Worm (Caenorhabditis elegans) whole organism, L1 larva: ENCODE data around the gene nhr-258.
A peak's percentile ranks its signal among the peaks of the same experiment; 100 is the strongest.

Source experiments
- C34B4.2 ChIP-seq: sonication (generic microtip); optimal IDR thresholded peaks from 2 replicates; lab custom pipeline; 2017; ENCODE audit warnings: mild to moderate bottlenecking, missing genetic modification characterization, missing compliant biosample characterization
- F16B12.6 ChIP-seq: fragments of 150-350 bp; optimal IDR thresholded peaks from 2 replicates; lab custom pipeline; 2014; ENCODE audit warnings: missing biosample characterization, missing genetic modification characterization
- alr-1 ChIP-seq: fragments of 200-800 bp; sonication (Bioruptor generic); optimal IDR thresholded peaks from 2 replicates; lab custom pipeline; 2018; ENCODE audit warnings: borderline replicate concordance, mild to moderate bottlenecking, missing genetic modification characterization, missing compliant biosample characterization
- aly-2 ChIP-seq: fragments of 150-350 bp; optimal IDR thresholded peaks from 2 replicates; lab custom pipeline; 2014; ENCODE audit warnings: missing biosample characterization, missing genetic modification characterization
- blmp-1 ChIP-seq: fragments of 150-350 bp; optimal IDR thresholded peaks from 2 replicates; lab custom pipeline; 2014; ENCODE audit warnings: missing biosample characterization, missing genetic modification characterization
- ceh-63 ChIP-seq: fragments of 200-800 bp; sonication (Bioruptor generic); optimal IDR thresholded peaks from 2 replicates; lab custom pipeline; 2018; ENCODE audit warnings: mild to moderate bottlenecking, missing genetic modification characterization, missing compliant biosample characterization
- ceh-82 ChIP-seq, 3 experiments: fragments of 150-350 bp in 1 of 3; sonication (generic microtip) in 2 of 3; optimal IDR thresholded peaks; 2 replicates each; lab custom pipeline; 2014 to 2017; ENCODE audit warnings: missing biosample characterization in 3 of 3, missing genetic modification characterization in 3 of 3
- ceh-88 ChIP-seq: fragments of 200-800 bp; sonication (Bioruptor generic); IDR thresholded peaks from 2 replicates; pipeline ENCODE4 v1.3.6; 2022; ENCODE audit warnings: missing genetic modification characterization, missing compliant biosample characterization
- ceh-90 ChIP-seq: sonication (generic microtip); optimal IDR thresholded peaks from 2 replicates; lab custom pipeline; 2016; ENCODE audit warnings: missing genetic modification characterization, missing compliant biosample characterization
- dpl-1 ChIP-seq, 3 experiments: fragments of 150-350 bp in 2 of 3; sonication (generic microtip) in 1 of 3; optimal IDR thresholded peaks; 2 replicates each; lab custom pipeline; 2014 to 2017; ENCODE audit warnings: missing biosample characterization in 3 of 3, missing genetic modification characterization in 3 of 3, missing genetic modification reagents in 3 of 3
- efl-1 ChIP-seq, 4 experiments: fragments of 150-350 bp; optimal IDR thresholded peaks in 3 of 4; peaks in 1 of 4; 1 replicate in 1 of 4; 2 replicates in 3 of 4; lab custom pipeline; 2014; ENCODE audit warnings: missing biosample characterization in 2 of 4, missing genetic modification characterization in 2 of 4, missing genetic modification reagents in 2 of 4
- efl-3 ChIP-seq: fragments of 200-800 bp; sonication (Bioruptor generic); optimal IDR thresholded peaks from 2 replicates; lab custom pipeline; 2018; ENCODE audit warnings: mild to moderate bottlenecking, missing genetic modification characterization, missing compliant biosample characterization
- egl-13 ChIP-seq: sonication (generic microtip); optimal IDR thresholded peaks from 2 replicates; lab custom pipeline; 2016; ENCODE audit warnings: missing genotype, missing genetic modification reagents, missing genetic modification characterization, missing compliant biosample characterization
- egl-27 ChIP-seq, 2 experiments: fragments of 150-350 bp in 1 of 2; sonication (generic microtip); optimal IDR thresholded peaks; 3 replicates each; lab custom pipeline; 2017 to 2018; ENCODE audit warnings: missing biosample characterization in 2 of 2, missing genetic modification characterization in 2 of 2, missing genetic modification reagents in 2 of 2
- elt-3 ChIP-seq, 6 experiments: fragments of 150-350 bp in 1 of 6; sonication (generic microtip); optimal IDR thresholded peaks; 2 replicates each; lab custom pipeline; 2017 to 2018; ENCODE audit warnings: missing biosample characterization in 6 of 6, missing genetic modification characterization in 6 of 6, inconsistent platforms in 1 of 6
- fkh-8 ChIP-seq: sonication (generic microtip); optimal IDR thresholded peaks from 2 replicates; lab custom pipeline; 2016; ENCODE audit warnings: mild to moderate bottlenecking, missing genetic modification characterization, missing compliant biosample characterization
- grh-1 ChIP-seq: fragments of 200-800 bp; sonication (Bioruptor generic); IDR thresholded peaks from 2 replicates; pipeline ENCODE4 v1.3.6; 2022; ENCODE audit warnings: missing genetic modification reagents, missing genetic modification characterization, missing compliant biosample characterization
- hlh-17 ChIP-seq: fragments of 200-800 bp; sonication (Bioruptor generic); optimal IDR thresholded peaks from 2 replicates; lab custom pipeline; 2018; ENCODE audit warnings: missing genetic modification characterization, mild to moderate bottlenecking, missing compliant biosample characterization, moderate library complexity, borderline replicate concordance
- hpl-2 ChIP-seq: fragments of 150-350 bp; optimal IDR thresholded peaks from 2 replicates; lab custom pipeline; 2014; ENCODE audit warnings: missing biosample characterization, missing genetic modification reagents, missing genetic modification characterization
- jun-1 ChIP-seq: fragments of 150-350 bp; optimal IDR thresholded peaks from 2 replicates; lab custom pipeline; 2014; ENCODE audit warnings: missing biosample characterization, missing genetic modification reagents, missing genetic modification characterization
- lin-13 ChIP-seq: fragments of 150-350 bp; optimal IDR thresholded peaks from 2 replicates; lab custom pipeline; 2014; ENCODE audit warnings: missing biosample characterization, missing genetic modification reagents, missing genetic modification characterization
- lin-14 ChIP-seq: fragments of 200-800 bp; sonication (Bioruptor generic); optimal IDR thresholded peaks from 2 replicates; lab custom pipeline; 2018; ENCODE audit warnings: mild to moderate bottlenecking, missing genetic modification characterization, moderate library complexity, missing compliant biosample characterization
- lin-15B ChIP-seq: fragments of 150-350 bp; sonication (generic microtip); optimal IDR thresholded peaks from 3 replicates; lab custom pipeline; 2014; ENCODE audit warnings: missing biosample characterization, missing genetic modification characterization
- lin-35 ChIP-seq, 2 experiments: fragments of 150-350 bp; optimal IDR thresholded peaks; 2 replicates each; lab custom pipeline; 2014; ENCODE audit warnings: missing biosample characterization in 2 of 2, missing genetic modification characterization in 2 of 2, missing genetic modification reagents in 2 of 2
- lsy-2 ChIP-seq, 2 experiments: fragments of 150-350 bp; optimal IDR thresholded peaks; 2 replicates each; lab custom pipeline; 2014; ENCODE audit warnings: missing biosample characterization in 2 of 2, missing genetic modification characterization in 2 of 2
- mab-9 ChIP-seq: fragments of 200-800 bp; sonication (Bioruptor generic); IDR thresholded peaks from 2 replicates; pipeline ENCODE4 v1.3.6; 2022; ENCODE audit warnings: missing genetic modification reagents, missing genetic modification characterization, missing compliant biosample characterization
- mdl-1 ChIP-seq, 2 experiments: fragments of 150-350 bp; optimal IDR thresholded peaks; 2 replicates each; lab custom pipeline; 2014 to 2017; ENCODE audit warnings: missing biosample characterization in 2 of 2, missing genetic modification characterization in 2 of 2, inconsistent platforms in 1 of 2
- mep-1 ChIP-seq: fragments of 150-350 bp; optimal IDR thresholded peaks from 2 replicates; lab custom pipeline; 2014; ENCODE audit warnings: missing biosample characterization, missing genetic modification characterization
- nhr-11 ChIP-seq: fragments of 150-350 bp; optimal IDR thresholded peaks from 2 replicates; lab custom pipeline; 2014; ENCODE audit warnings: missing biosample characterization, missing genetic modification characterization
- nhr-19 ChIP-seq: fragments of 200-800 bp; sonication (Bioruptor generic); conservative IDR thresholded peaks from 2 replicates; pipeline ENCODE4 v1.3.6; 2022; ENCODE audit warnings: missing genetic modification characterization, missing compliant biosample characterization
- nhr-20 ChIP-seq: sonication (generic microtip); optimal IDR thresholded peaks from 2 replicates; lab custom pipeline; 2016; ENCODE audit warnings: mild to moderate bottlenecking, missing genetic modification characterization, missing compliant biosample characterization
- nhr-71 ChIP-seq: sonication (generic microtip); optimal IDR thresholded peaks from 2 replicates; lab custom pipeline; 2016; ENCODE audit warnings: mild to moderate bottlenecking, missing genetic modification characterization, moderate library complexity, missing compliant biosample characterization
- nhr-77 ChIP-seq: fragments of 150-350 bp; optimal IDR thresholded peaks from 2 replicates; lab custom pipeline; 2014; ENCODE audit warnings: missing biosample characterization, missing genetic modification characterization
- nhr-85 ChIP-seq: sonication (generic microtip); peaks from one replicate; lab custom pipeline; 2016; ENCODE audit warnings: missing genetic modification characterization, inconsistent platforms, missing compliant biosample characterization
- pax-3 ChIP-seq: fragments of 200-800 bp; sonication (Bioruptor generic); optimal IDR thresholded peaks from 2 replicates; lab custom pipeline; 2018; ENCODE audit warnings: mild to moderate bottlenecking, missing genetic modification characterization, moderate library complexity, missing compliant biosample characterization
- snu-23 ChIP-seq: sonication (generic microtip); optimal IDR thresholded peaks from 2 replicates; lab custom pipeline; 2016; ENCODE audit warnings: missing genetic modification characterization, missing compliant biosample characterization
- zip-4 ChIP-seq: fragments of 200-800 bp; sonication (Bioruptor generic); optimal IDR thresholded peaks from 2 replicates; lab custom pipeline; 2018; ENCODE audit warnings: mild to moderate bottlenecking, missing genetic modification characterization, moderate library complexity, missing compliant biosample characterization

The nhr-258 gene

ce11 chrIV:8040610-8041317 lies 4.0 kb upstream of the nhr-258 start (continued):
- peak in 1 of 2 experiments; percentile 48 for TF ChIP-seq lsy-2 (tag; optimal IDR thresholded peaks at IDR 0.05; lab: Kevin White, UChicago)
- no peak for TF ChIP-seq alr-1 (tag; lab: Kevin White, UChicago)
- TF ChIP-seq jun-1 (tag; lab: Kevin White, UChicago), result no peak
- no peak for TF ChIP-seq pax-3 (tag; lab: Kevin White, UChicago)
- peak; percentile 92 for TF ChIP-seq lin-14
- TF ChIP-seq zip-4 (GFP tag; lab: Kevin White, UChicago), result no peak
- TF ChIP-seq mep-1 (tag; lab: Kevin White, UChicago), result no peak
- peak; percentile 32 for TF ChIP-seq snu-23 (GFP tag; lab: Kevin White, UChicago)
- TF ChIP-seq blmp-1, result no peak
- no peak for TF ChIP-seq hlh-17 (GFP tag; lab: Kevin White, UChicago)

- no peak for TF ChIP-seq ceh-90 (tag; lab: Kevin White, UChicago)
- no peak for TF ChIP-seq mab-9 (GFP tag; lab: Robert Waterston, UW)
- peak; percentile 91 for TF ChIP-seq nhr-85 (tag; lab: Kevin White, UChicago)
- TF ChIP-seq lin-14, result peak; percentile 79
- TF ChIP-seq blmp-1, result peak; percentile 82
- TF ChIP-seq fkh-8 (tag; lab: Kevin White, UChicago), result no peak
- TF ChIP-seq dpl-1 (GFP tag; optimal IDR thresholded peaks at IDR 0.05; lab: Kevin White, UChicago), result no peak
- TF ChIP-seq mep-1 (tag; lab: Kevin White, UChicago), result peak; percentile 40
- TF ChIP-seq egl-27 (tag; optimal IDR thresholded peaks at IDR 0.05; lab: Kevin White, UChicago), result no peak
- TF ChIP-seq egl-13 (tag; lab: Kevin White, UChicago), result no peak
- TF ChIP-seq ceh-63 (GFP tag; lab: Kevin White, UChicago), result no peak
- TF ChIP-seq lin-35 (GFP tag; optimal IDR thresholded peaks at IDR 0.05; lab: Kevin White, UChicago), result peak in 1 of 2 experiments; percentile 29
- TF ChIP-seq lin-13 (GFP tag; lab: Kevin White, UChicago), result no peak
- peak in 2 of 6 experiments; percentile 33 to 64 for TF ChIP-seq elt-3 (tag; optimal IDR thresholded peaks at IDR 0.05; lab: Kevin White, UChicago)
- peak; percentile 83 for TF ChIP-seq grh-1 (GFP tag; lab: Robert Waterston, UW)
- no peak for TF ChIP-seq F16B12.6
- peak in 1 of 2 experiments; percentile 1 for TF ChIP-seq lsy-2 (tag; optimal IDR thresholded peaks at IDR 0.05; lab: Kevin White, UChicago)
- TF ChIP-seq ceh-88 (GFP tag; lab: Robert Waterston, UW), result no peak
- peak; percentile 23; the same call in 1 of the 2 replicates for TF ChIP-seq nhr-19 (GFP tag; lab: Robert Waterston, UW)
- TF ChIP-seq lin-15B, result no peak
- peak; percentile 26 for TF ChIP-seq nhr-77 (tag; lab: Kevin White, UChicago)
- TF ChIP-seq nhr-11 (tag; lab: Kevin White, UChicago), result no peak
- TF ChIP-seq nhr-20, result peak; percentile 65
- no peak for TF ChIP-seq aly-2 (tag; lab: Kevin White, UChicago)
- TF ChIP-seq ceh-82 (tag; optimal IDR thresholded peaks at IDR 0.05; lab: Kevin White, UChicago), result no peak
- TF ChIP-seq C34B4.2 (tag; lab: Kevin White, UChicago), result no peak
- TF ChIP-seq hpl-2, result no peak
- peak; percentile 42 for TF ChIP-seq nhr-71 (tag; lab: Kevin White, UChicago)
- TF ChIP-seq efl-3 (GFP tag; lab: Kevin White, UChicago), result no peak
- peak; percentile 59 for TF ChIP-seq snu-23 (GFP tag; lab: Kevin White, UChicago)
- TF ChIP-seq efl-1 (optimal IDR thresholded peaks at IDR 0.05; lab: Kevin White, UChicago), result no peak
- peak in 1 of 2 experiments; percentile 43 for TF ChIP-seq efl-1 (GFP tag; optimal IDR thresholded peaks at IDR 0.05 in 1 of 2; lab: Kevin White, UChicago)
- TF ChIP-seq mdl-1 (tag; optimal IDR thresholded peaks at IDR 0.05; lab: Kevin White, UChicago), result peak in 1 of 2 experiments; percentile 7
These were observed 2.7 kb upstream of the nhr-258 start for ce11 chrIV:8042005-8042404.
